Worm (Caenorhabditis elegans): ENCODE measurements around the gene msh-5.

DNA sequence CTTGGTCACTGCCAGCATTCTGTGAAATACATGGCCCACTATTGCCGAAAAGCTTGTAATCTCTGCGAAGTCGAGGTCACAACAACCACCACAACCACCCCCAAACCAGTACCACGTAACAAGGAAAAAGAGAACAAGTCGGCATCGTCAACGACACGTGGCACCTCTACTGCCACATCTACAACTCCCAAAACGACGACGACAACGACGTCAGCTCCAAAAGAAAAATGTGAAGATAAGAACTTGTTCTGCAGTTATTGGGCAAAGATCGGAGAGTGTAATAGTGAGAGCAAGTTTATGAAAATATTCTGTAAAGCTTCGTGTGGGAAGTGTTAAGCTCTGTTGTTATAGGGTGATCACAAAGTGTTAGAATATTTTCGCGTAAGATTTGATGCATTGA, 18.3 kb downstream of the msh-5 start:
- TF ChIP-seq nhr-23 (tag; optimal IDR thresholded peaks at IDR 0.05) (no peak), skn-1 (tag; optimal IDR thresholded peaks at IDR 0.05) (no peak), mdl-1 (tag; optimal IDR thresholded peaks at IDR 0.05) (no peak), elt-3 (tag; optimal IDR thresholded peaks at IDR 0.05) (no peak)
